Worm (Caenorhabditis elegans): ENCODE results near the gene sre-37.

The sre-37 gene

DNA sequence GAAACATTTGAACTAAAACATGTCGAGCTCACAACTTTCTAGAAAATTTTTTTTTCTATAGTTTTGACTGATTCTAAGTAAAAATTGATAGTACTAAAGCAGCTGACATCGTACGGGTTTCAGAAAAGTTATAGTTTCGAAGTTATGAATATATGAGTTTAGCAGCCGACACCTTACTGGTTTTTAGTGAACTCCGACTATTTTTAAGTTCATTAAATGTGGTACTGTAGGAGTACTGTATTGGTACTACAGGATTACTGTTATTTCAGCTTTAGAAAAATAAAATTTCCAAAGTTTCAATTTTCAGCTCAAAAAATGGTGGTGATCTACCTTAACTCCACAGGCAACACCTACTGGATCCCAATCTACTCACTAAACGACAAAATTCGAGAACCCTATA, at the start of gene sre-37:
Gene sre-37, plus strand, starts transcription at position 301 of the 400 bp plus-strand sequence.
- TF ChIP-seq lin-32 (GFP tag; optimal IDR thresholded peaks at IDR 0.05) (no peak), snpc-4 (tag; optimal IDR thresholded peaks at IDR 0.05) (no peak), nhr-28 (tag; optimal IDR thresholded peaks at IDR 0.05) (no peak), bed-3 (GFP tag; optimal IDR thresholded peaks at IDR 0.05) (no peak), cnd-1 (tag; optimal IDR thresholded peaks at IDR 0.05) (no peak), sem-2 (GFP tag; optimal IDR thresholded peaks at IDR 0.05) (no peak), hlh-1 (tag; optimal IDR thresholded peaks at IDR 0.05) (no peak), mep-1 (tag; optimal IDR thresholded peaks at IDR 0.05) (no peak)

- TF ChIP-seq lin-32 (GFP tag; optimal IDR thresholded peaks at IDR 0.05) (no peak), mep-1 (tag; optimal IDR thresholded peaks at IDR 0.05) (no peak), tbx-8 (GFP tag; optimal IDR thresholded peaks at IDR 0.05) (no peak), elt-1 (tag; optimal IDR thresholded peaks at IDR 0.05; ENCODE audit: borderline replicate concordance, insufficient read depth) (no peak), nhr-237 (tag; optimal IDR thresholded peaks at IDR 0.05) (no peak), lsy-2 (tag; optimal IDR thresholded peaks at IDR 0.05) (no peak), unc-39 (tag; optimal IDR thresholded peaks at IDR 0.05) (no peak), hlh-1 (tag; optimal IDR thresholded peaks at IDR 0.05) (no peak), sem-2 (GFP tag; optimal IDR thresholded peaks at IDR 0.05) (no peak), cnd-1 (tag; optimal IDR thresholded peaks at IDR 0.05) (no peak), nhr-12 (tag; optimal IDR thresholded peaks at IDR 0.05) (no peak), nhr-28 (tag; optimal IDR thresholded peaks at IDR 0.05) (no peak)
Observed at ce11 chrII:12417514-12417913, 48.1 kb upstream of the sre-37 start, which contains the start of gene sre-27. sre-27 (minus strand) TSS chrII:12417614.

- no peak for TF ChIP-seq ceh-43 (GFP tag; optimal IDR thresholded peaks at IDR 0.05)
- no peak for TF ChIP-seq ham-2 (GFP tag; optimal IDR thresholded peaks at IDR 0.05)
- TF ChIP-seq sem-2 (GFP tag; optimal IDR thresholded peaks at IDR 0.05): no peak
- TF ChIP-seq M03D4.4 (tag; optimal IDR thresholded peaks at IDR 0.05): no peak
- TF ChIP-seq bed-3 (GFP tag; optimal IDR thresholded peaks at IDR 0.05): no peak
- no peak for TF ChIP-seq blmp-1 (tag; optimal IDR thresholded peaks at IDR 0.05)
- no peak for TF ChIP-seq hlh-1 (tag; optimal IDR thresholded peaks at IDR 0.05)
- no peak for TF ChIP-seq zip-8 (tag; optimal IDR thresholded peaks at IDR 0.05)
- TF ChIP-seq nhr-2 (tag; optimal IDR thresholded peaks at IDR 0.05): no peak
- no peak for TF ChIP-seq tbx-8 (GFP tag; optimal IDR thresholded peaks at IDR 0.05)
- no peak for TF ChIP-seq mls-2 (tag; optimal IDR thresholded peaks at IDR 0.05)
- no peak for TF ChIP-seq lin-32 (GFP tag; optimal IDR thresholded peaks at IDR 0.05)
- TF ChIP-seq sptf-1 (tag; optimal IDR thresholded peaks at IDR 0.05): no peak
Observed at ce11 chrII:12417996-12418395, 47.7 kb upstream of the sre-37 start.

ce11 chrII:12420486-12420885, 45.2 kb upstream of the sre-37 start, which contains the start of gene sre-26:
sre-26 (minus strand) TSS chrII:12420586.
- TF ChIP-seq unc-62 (GFP tag; optimal IDR thresholded peaks at IDR 0.05) (no peak), sem-2 (GFP tag; optimal IDR thresholded peaks at IDR 0.05) (no peak)

DNA sequence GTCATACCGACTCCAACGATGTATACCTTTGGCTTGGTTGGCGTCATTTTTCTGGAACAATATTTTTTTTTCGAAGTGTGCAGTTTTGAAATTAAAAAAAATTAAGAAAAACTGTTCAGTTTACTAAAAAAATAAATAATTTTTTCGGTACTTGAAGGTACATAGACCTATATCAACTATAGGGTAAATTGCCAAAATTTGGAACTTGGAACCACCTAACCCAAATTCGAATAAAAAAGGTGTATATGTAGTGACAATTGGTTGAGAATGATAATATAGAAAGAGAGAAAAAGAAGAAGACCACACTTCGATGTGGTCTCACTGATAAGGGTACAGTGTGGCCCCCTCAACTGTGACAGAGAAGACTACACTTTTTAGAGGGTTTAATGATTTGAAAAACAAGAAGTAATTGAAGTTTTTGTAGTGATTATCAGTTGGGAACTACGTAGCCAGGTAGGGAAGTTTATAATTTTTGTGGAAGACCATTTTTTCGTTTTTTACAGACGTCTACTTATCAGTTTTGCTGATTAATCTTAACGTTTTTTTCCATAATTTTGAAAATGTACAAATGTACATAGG, 39.9 kb upstream of the sre-37 start, which contains the start of gene daf-22:
Gene daf-22, minus strand, starts transcription at position 51 of the 579 bp plus-strand sequence.
- no peak for TF ChIP-seq drap-1 (GFP tag; optimal IDR thresholded peaks at IDR 0.05)
- no peak for TF ChIP-seq unc-120 (tag; optimal IDR thresholded peaks at IDR 0.05; ENCODE audit: poor library complexity, severe bottlenecking)
- TF ChIP-seq ceh-83 (GFP tag; optimal IDR thresholded peaks at IDR 0.05): no peak
- TF ChIP-seq snpc-4 (tag; optimal IDR thresholded peaks at IDR 0.05): no peak
- TF ChIP-seq zip-8 (tag; optimal IDR thresholded peaks at IDR 0.05): no peak
- no peak for TF ChIP-seq sem-2 (GFP tag; optimal IDR thresholded peaks at IDR 0.05)
- TF ChIP-seq tbx-8 (GFP tag; optimal IDR thresholded peaks at IDR 0.05): no peak
- no peak for TF ChIP-seq nhr-28 (tag; optimal IDR thresholded peaks at IDR 0.05)
- no peak for TF ChIP-seq ceh-39 (tag; optimal IDR thresholded peaks at IDR 0.05)
- TF ChIP-seq ceh-43 (GFP tag; optimal IDR thresholded peaks at IDR 0.05): no peak
- TF ChIP-seq nhr-237 (tag; optimal IDR thresholded peaks at IDR 0.05): no peak
- no peak for TF ChIP-seq mep-1 (tag; optimal IDR thresholded peaks at IDR 0.05)
- TF ChIP-seq cnd-1 (tag; optimal IDR thresholded peaks at IDR 0.05): no peak
- TF ChIP-seq lin-13 (tag; optimal IDR thresholded peaks at IDR 0.05): no peak

- no peak for TF ChIP-seq M03D4.4 (tag; optimal IDR thresholded peaks at IDR 0.05)
- no peak for TF ChIP-seq nhr-12 (tag; optimal IDR thresholded peaks at IDR 0.05)
- TF ChIP-seq pha-4 (tag; optimal IDR thresholded peaks at IDR 0.05): no peak
- TF ChIP-seq nhr-237 (tag; optimal IDR thresholded peaks at IDR 0.05): no peak
Observed at ce11 chrII:12429743-12430142, 35.9 kb upstream of the sre-37 start, which contains the start of gene Y57A10C.8. Y57A10C.8 (minus strand) TSS chrII:12429843.

All from whole organism, mixed stage, embryonic.